Worm (Caenorhabditis elegans) whole organism, L1 larva: ENCODE measurements around the gene enpl-1.

Experiments used
- C16A3.4 ChIP-seq: fragments of 150-350 bp; optimal IDR thresholded peaks from 2 replicates; lab custom pipeline; 2014; ENCODE audit warnings: missing biosample characterization, missing genetic modification characterization
- aha-1 ChIP-seq: fragments of 150-350 bp; optimal IDR thresholded peaks from 2 replicates; lab custom pipeline; 2014; ENCODE audit warnings: missing biosample characterization, missing genetic modification characterization
- aly-2 ChIP-seq: fragments of 150-350 bp; optimal IDR thresholded peaks from 2 replicates; lab custom pipeline; 2014; ENCODE audit warnings: missing biosample characterization, missing genetic modification characterization
- ama-1 ChIP-seq: fragments of 150-350 bp; optimal IDR thresholded peaks from 2 replicates; lab custom pipeline; 2014
- ceh-82 ChIP-seq, 3 experiments: fragments of 150-350 bp in 1 of 3; sonication (generic microtip) in 2 of 3; optimal IDR thresholded peaks; 2 replicates each; lab custom pipeline; 2014 to 2017; ENCODE audit warnings: missing biosample characterization in 3 of 3, missing genetic modification characterization in 3 of 3
- ceh-88 ChIP-seq: fragments of 200-800 bp; sonication (Bioruptor generic); IDR thresholded peaks from 2 replicates; pipeline ENCODE4 v1.3.6; 2022; ENCODE audit warnings: missing genetic modification characterization, missing compliant biosample characterization
- dsc-1 ChIP-seq: sonication (generic microtip); optimal IDR thresholded peaks from 2 replicates; lab custom pipeline; 2016; ENCODE audit warnings: mild to moderate bottlenecking, missing genetic modification characterization, missing compliant biosample characterization
- efl-1 ChIP-seq, 4 experiments: fragments of 150-350 bp; optimal IDR thresholded peaks in 3 of 4; peaks in 1 of 4; 1 replicate in 1 of 4; 2 replicates in 3 of 4; lab custom pipeline; 2014; ENCODE audit warnings: missing biosample characterization in 2 of 4, missing genetic modification characterization in 2 of 4, missing genetic modification reagents in 2 of 4
- egl-13 ChIP-seq: sonication (generic microtip); optimal IDR thresholded peaks from 2 replicates; lab custom pipeline; 2016; ENCODE audit warnings: missing genotype, missing genetic modification reagents, missing genetic modification characterization, missing compliant biosample characterization
- elt-2 ChIP-seq: sonication (generic microtip); optimal IDR thresholded peaks from 2 replicates; lab custom pipeline; 2016; ENCODE audit warnings: missing genetic modification characterization, mild to moderate bottlenecking, inconsistent platforms, missing compliant biosample characterization, missing genetic modification reagents
- elt-3 ChIP-seq, 6 experiments: fragments of 150-350 bp in 1 of 6; sonication (generic microtip); optimal IDR thresholded peaks; 2 replicates each; lab custom pipeline; 2017 to 2018; ENCODE audit warnings: missing biosample characterization in 6 of 6, missing genetic modification characterization in 6 of 6, inconsistent platforms in 1 of 6
- fkh-8 ChIP-seq: sonication (generic microtip); optimal IDR thresholded peaks from 2 replicates; lab custom pipeline; 2016; ENCODE audit warnings: mild to moderate bottlenecking, missing genetic modification characterization, missing compliant biosample characterization
- hlh-17 ChIP-seq: fragments of 200-800 bp; sonication (Bioruptor generic); optimal IDR thresholded peaks from 2 replicates; lab custom pipeline; 2018; ENCODE audit warnings: missing genetic modification characterization, mild to moderate bottlenecking, missing compliant biosample characterization, moderate library complexity, borderline replicate concordance
- isw-1 ChIP-seq: fragments of 200-800 bp; sonication (Bioruptor generic); IDR thresholded peaks from 2 replicates; pipeline ENCODE4 v1.3.6; 2022; ENCODE audit warnings: missing genetic modification characterization, missing compliant biosample characterization
- jun-1 ChIP-seq: fragments of 150-350 bp; optimal IDR thresholded peaks from 2 replicates; lab custom pipeline; 2014; ENCODE audit warnings: missing biosample characterization, missing genetic modification reagents, missing genetic modification characterization
- lin-13 ChIP-seq: fragments of 150-350 bp; optimal IDR thresholded peaks from 2 replicates; lab custom pipeline; 2014; ENCODE audit warnings: missing biosample characterization, missing genetic modification reagents, missing genetic modification characterization
- lin-14 ChIP-seq: fragments of 200-800 bp; sonication (Bioruptor generic); optimal IDR thresholded peaks from 2 replicates; lab custom pipeline; 2018; ENCODE audit warnings: mild to moderate bottlenecking, missing genetic modification characterization, moderate library complexity, missing compliant biosample characterization
- lsy-2 ChIP-seq, 2 experiments: fragments of 150-350 bp; optimal IDR thresholded peaks; 2 replicates each; lab custom pipeline; 2014; ENCODE audit warnings: missing biosample characterization in 2 of 2, missing genetic modification characterization in 2 of 2
- mab-9 ChIP-seq: fragments of 200-800 bp; sonication (Bioruptor generic); IDR thresholded peaks from 2 replicates; pipeline ENCODE4 v1.3.6; 2022; ENCODE audit warnings: missing genetic modification reagents, missing genetic modification characterization, missing compliant biosample characterization
- mdl-1 ChIP-seq, 2 experiments: fragments of 150-350 bp; optimal IDR thresholded peaks; 2 replicates each; lab custom pipeline; 2014 to 2017; ENCODE audit warnings: missing biosample characterization in 2 of 2, missing genetic modification characterization in 2 of 2, inconsistent platforms in 1 of 2
- mep-1 ChIP-seq: fragments of 150-350 bp; optimal IDR thresholded peaks from 2 replicates; lab custom pipeline; 2014; ENCODE audit warnings: missing biosample characterization, missing genetic modification characterization
- nhr-11 ChIP-seq: fragments of 150-350 bp; optimal IDR thresholded peaks from 2 replicates; lab custom pipeline; 2014; ENCODE audit warnings: missing biosample characterization, missing genetic modification characterization
- nhr-19 ChIP-seq: fragments of 200-800 bp; sonication (Bioruptor generic); conservative IDR thresholded peaks from 2 replicates; pipeline ENCODE4 v1.3.6; 2022; ENCODE audit warnings: missing genetic modification characterization, missing compliant biosample characterization
- nhr-20 ChIP-seq: sonication (generic microtip); optimal IDR thresholded peaks from 2 replicates; lab custom pipeline; 2016; ENCODE audit warnings: mild to moderate bottlenecking, missing genetic modification characterization, missing compliant biosample characterization
- nhr-47 ChIP-seq: sonication (generic microtip); optimal IDR thresholded peaks from 2 replicates; lab custom pipeline; 2016; ENCODE audit warnings: mild to moderate bottlenecking, missing genetic modification characterization, moderate library complexity, missing compliant biosample characterization
- nhr-71 ChIP-seq: sonication (generic microtip); optimal IDR thresholded peaks from 2 replicates; lab custom pipeline; 2016; ENCODE audit warnings: mild to moderate bottlenecking, missing genetic modification characterization, moderate library complexity, missing compliant biosample characterization
- nhr-76 ChIP-seq: sonication (generic microtip); optimal IDR thresholded peaks from 2 replicates; lab custom pipeline; 2017; ENCODE audit warnings: missing biosample characterization, missing genetic modification characterization
- nhr-77 ChIP-seq: fragments of 150-350 bp; optimal IDR thresholded peaks from 2 replicates; lab custom pipeline; 2014; ENCODE audit warnings: missing biosample characterization, missing genetic modification characterization
- nhr-85 ChIP-seq: sonication (generic microtip); peaks from one replicate; lab custom pipeline; 2016; ENCODE audit warnings: missing genetic modification characterization, inconsistent platforms, missing compliant biosample characterization
- nhr-90 ChIP-seq: sonication (generic microtip); optimal IDR thresholded peaks from 2 replicates; lab custom pipeline; 2016; ENCODE audit warnings: mild to moderate bottlenecking, missing genetic modification characterization, missing compliant biosample characterization; ENCODE audit not compliant: poor library complexity
- pax-3 ChIP-seq: fragments of 200-800 bp; sonication (Bioruptor generic); optimal IDR thresholded peaks from 2 replicates; lab custom pipeline; 2018; ENCODE audit warnings: mild to moderate bottlenecking, missing genetic modification characterization, moderate library complexity, missing compliant biosample characterization
- rnt-1 ChIP-seq: sonication (generic microtip); optimal IDR thresholded peaks from 2 replicates; lab custom pipeline; 2016; ENCODE audit warnings: mild to moderate bottlenecking, missing genetic modification characterization, moderate library complexity, missing compliant biosample characterization
- snu-23 ChIP-seq: sonication (generic microtip); optimal IDR thresholded peaks from 2 replicates; lab custom pipeline; 2016; ENCODE audit warnings: missing genetic modification characterization, missing compliant biosample characterization
- swsn-7 ChIP-seq: sonication (generic microtip); optimal IDR thresholded peaks from 2 replicates; lab custom pipeline; 2016; ENCODE audit warnings: missing genetic modification characterization, missing compliant biosample characterization
- unc-130 ChIP-seq: fragments of 150-350 bp; optimal IDR thresholded peaks from 2 replicates; lab custom pipeline; 2017; ENCODE audit warnings: missing biosample characterization, missing genetic modification characterization, inconsistent platforms
- unc-30 ChIP-seq: sonication (generic microtip); optimal IDR thresholded peaks from 2 replicates; lab custom pipeline; 2017; ENCODE audit warnings: missing biosample characterization, missing genetic modification characterization
- vab-15 ChIP-seq: sonication (generic microtip); optimal IDR thresholded peaks from 2 replicates; lab custom pipeline; 2017; ENCODE audit warnings: missing genotype, mild to moderate bottlenecking, missing genetic modification characterization, missing compliant biosample characterization
- xbp-1 ChIP-seq: sonication (generic microtip); optimal IDR thresholded peaks from 2 replicates; lab custom pipeline; 2016; ENCODE audit warnings: missing genetic modification characterization, missing compliant biosample characterization
- zag-1 ChIP-seq: fragments of 150-350 bp; optimal IDR thresholded peaks from 2 replicates; lab custom pipeline; 2014; ENCODE audit warnings: missing biosample characterization, missing genetic modification characterization
- ztf-11 ChIP-seq, 2 experiments: sonication (generic microtip); optimal IDR thresholded peaks; 2 replicates each; lab custom pipeline; 2016 to 2017; ENCODE audit warnings: missing genetic modification characterization in 2 of 2, missing biosample characterization in 1 of 2, missing compliant biosample characterization in 1 of 2

The enpl-1 gene

DNA sequence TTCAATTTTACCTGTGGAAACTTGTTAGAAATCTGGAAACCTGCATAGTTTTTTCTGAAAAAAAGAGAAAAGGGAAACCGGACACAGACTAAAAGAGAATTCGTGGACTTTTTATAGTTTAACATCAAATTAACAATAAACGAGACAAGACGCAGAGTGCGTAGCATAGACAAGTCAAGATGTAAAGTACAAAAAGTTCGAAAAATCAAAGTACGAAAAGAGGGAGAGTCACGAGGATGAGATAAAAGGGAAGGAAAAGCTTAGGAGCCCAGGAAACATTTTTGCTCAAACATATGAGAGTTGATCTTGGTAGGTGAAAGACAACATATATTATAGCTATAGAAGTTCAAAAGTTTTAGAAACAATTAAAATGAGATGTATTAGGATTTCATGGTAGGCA is 21.3 kb upstream of the enpl-1 start, which contains the start of gene M7.12:
Gene M7.12, minus strand, starts transcription at position 188 of the 400 bp plus-strand sequence.
- TF ChIP-seq lin-14 (GFP tag; lab: Kevin White, UChicago): peak; percentile 63
- peak; percentile 47 for TF ChIP-seq nhr-20 (tag; lab: Kevin White, UChicago)
- peak; percentile 34 for TF ChIP-seq nhr-47
- no peak for TF ChIP-seq aly-2 (tag; lab: Kevin White, UChicago)
- TF ChIP-seq efl-1 (optimal IDR thresholded peaks at IDR 0.05; lab: Kevin White, UChicago): no peak
- TF ChIP-seq efl-1 (GFP tag; optimal IDR thresholded peaks at IDR 0.05 in 1 of 2; lab: Kevin White, UChicago): no peak
- TF ChIP-seq rnt-1: peak; percentile 41
- TF ChIP-seq fkh-8 (tag; lab: Kevin White, UChicago): peak; percentile 48
- TF ChIP-seq nhr-19 (GFP tag; lab: Robert Waterston, UW): peak; percentile 53
- TF ChIP-seq mep-1 (tag; lab: Kevin White, UChicago): peak; percentile 10
- peak; percentile 54 for TF ChIP-seq dsc-1 (tag; lab: Kevin White, UChicago)
- TF ChIP-seq isw-1 (GFP tag; lab: Robert Waterston, UW): no peak
- TF ChIP-seq unc-130 (tag; lab: Kevin White, UChicago): no peak
- peak; percentile 20 for TF ChIP-seq swsn-7 (tag; lab: Kevin White, UChicago)
- TF ChIP-seq ceh-82 (tag; optimal IDR thresholded peaks at IDR 0.05; lab: Kevin White, UChicago): peak in 1 of 3 experiments; percentile 7
- TF ChIP-seq ama-1 (lab: Kevin White, UChicago): no peak
- TF ChIP-seq xbp-1 (tag; lab: Kevin White, UChicago): peak; percentile 1
- peak; percentile 69 for TF ChIP-seq nhr-71 (tag; lab: Kevin White, UChicago)
- no peak for TF ChIP-seq ztf-11 (tag; optimal IDR thresholded peaks at IDR 0.05; lab: Kevin White, UChicago)
- peak; percentile 37 for TF ChIP-seq snu-23
- TF ChIP-seq lsy-2 (tag; optimal IDR thresholded peaks at IDR 0.05; lab: Kevin White, UChicago): peak in 1 of 2 experiments; percentile 12
- TF ChIP-seq vab-15 (tag; lab: Kevin White, UChicago): no peak
- TF ChIP-seq hlh-17: no peak

DNA sequence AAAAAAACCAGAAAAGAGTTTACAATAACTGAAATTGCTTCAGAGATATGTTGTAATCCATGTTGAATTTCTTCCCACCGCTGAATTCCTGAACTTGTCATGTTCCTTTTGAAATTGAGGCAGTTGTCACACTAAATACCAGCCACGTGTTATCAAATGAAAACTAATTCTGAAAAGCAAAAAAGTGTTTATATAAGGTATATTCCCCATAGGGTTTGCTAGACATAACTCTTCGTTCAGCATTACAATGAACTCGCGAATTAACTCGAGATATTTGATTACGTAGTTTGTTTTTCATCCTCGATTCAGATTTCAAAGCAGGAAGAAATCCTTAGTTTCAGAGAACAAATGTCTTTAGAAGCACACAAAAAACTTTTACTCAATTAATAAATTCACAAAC is 18.8 kb upstream of the enpl-1 start, which contains the start of gene str-3:
Gene str-3, minus strand, starts transcription at position 101 of the 400 bp plus-strand sequence.
- TF ChIP-seq nhr-71 (tag; lab: Kevin White, UChicago) (no peak), aha-1 (no peak), elt-2 (tag; lab: Kevin White, UChicago) (no peak), nhr-76 (no peak), pax-3 (tag; lab: Kevin White, UChicago) (no peak), nhr-19 (GFP tag; lab: Robert Waterston, UW) (no peak), mab-9 (no peak), elt-3 (tag; optimal IDR thresholded peaks at IDR 0.05; lab: Kevin White, UChicago) (no peak), mdl-1 (tag; optimal IDR thresholded peaks at IDR 0.05; lab: Kevin White, UChicago) (no peak), unc-30 (tag; lab: Kevin White, UChicago) (no peak)

DNA sequence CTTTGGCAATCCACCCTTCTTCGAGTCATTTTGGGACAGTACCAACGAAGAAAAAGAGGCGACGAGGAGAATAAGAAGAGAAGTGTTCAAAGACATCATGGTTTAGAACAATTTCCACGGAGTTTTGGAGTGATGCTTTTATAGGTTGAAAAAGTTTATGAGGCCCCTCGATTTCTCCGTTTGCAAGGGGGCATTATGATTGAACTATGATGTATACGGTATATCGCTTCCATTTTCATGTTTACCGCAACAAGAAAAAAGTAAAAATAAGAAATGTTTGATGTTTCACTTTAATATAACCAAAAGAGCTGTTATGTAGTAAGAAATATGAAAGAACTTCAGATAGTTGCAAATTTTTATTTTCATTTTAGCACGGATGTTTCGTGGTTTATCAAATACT is 17.7 kb upstream of the enpl-1 start, which contains the start of gene srlf-18:
Gene srlf-18, minus strand, starts transcription at position 101 of the 400 bp plus-strand sequence.
- TF ChIP-seq egl-13 (tag; lab: Kevin White, UChicago) (no peak), dsc-1 (tag; lab: Kevin White, UChicago) (no peak), nhr-85 (no peak), unc-30 (tag; lab: Kevin White, UChicago) (no peak), swsn-7 (tag; lab: Kevin White, UChicago) (no peak), nhr-77 (tag; lab: Kevin White, UChicago) (no peak), ztf-11 (tag; optimal IDR thresholded peaks at IDR 0.05; lab: Kevin White, UChicago) (no peak), nhr-11 (tag; lab: Kevin White, UChicago) (no peak), lin-13 (GFP tag; lab: Kevin White, UChicago) (no peak), unc-130 (tag; lab: Kevin White, UChicago) (no peak), zag-1 (no peak), C16A3.4 (tag; lab: Kevin White, UChicago) (no peak), ama-1 (lab: Kevin White, UChicago) (no peak), jun-1 (tag; lab: Kevin White, UChicago) (no peak), ceh-88 (GFP tag; lab: Robert Waterston, UW) (no peak), nhr-90 (no peak), isw-1 (GFP tag; lab: Robert Waterston, UW) (no peak)
